Worm (Caenorhabditis elegans) whole organism, L3 larva: ENCODE data around the gene myo-2.

ENCODE experiments used
- R02D3.7 ChIP-seq: fragments of 150-350 bp; optimal IDR thresholded peaks from 2 replicates; lab custom pipeline; 2014; ENCODE audit warnings: missing biosample characterization, missing genetic modification characterization
- ZK546.5 ChIP-seq: sonication (generic microtip); optimal IDR thresholded peaks from 2 replicates; lab custom pipeline; 2017; ENCODE audit warnings: missing biosample characterization, missing genetic modification characterization
- aly-2 ChIP-seq: fragments of 150-350 bp; optimal IDR thresholded peaks from 2 replicates; lab custom pipeline; 2014; ENCODE audit warnings: missing biosample characterization, missing genetic modification characterization
- ama-1 ChIP-seq: fragments of 150-350 bp; optimal IDR thresholded peaks from 2 replicates; lab custom pipeline; 2018
- ceh-16 ChIP-seq: sonication (generic microtip); optimal IDR thresholded peaks from 2 replicates; lab custom pipeline; 2017; ENCODE audit warnings: missing biosample characterization, missing genetic modification characterization
- ceh-28 ChIP-seq: fragments of 150-350 bp; optimal IDR thresholded peaks from 2 replicates; lab custom pipeline; 2014; ENCODE audit warnings: missing biosample characterization, missing genetic modification reagents, missing genetic modification characterization
- ceh-82 ChIP-seq: fragments of 150-350 bp; optimal IDR thresholded peaks from 2 replicates; lab custom pipeline; 2014; ENCODE audit warnings: missing biosample characterization, missing genetic modification characterization
- daf-12 ChIP-seq: fragments of 150-350 bp; optimal IDR thresholded peaks from 2 replicates; lab custom pipeline; 2014; ENCODE audit warnings: missing biosample characterization, missing genetic modification reagents, missing genetic modification characterization
- egl-27 ChIP-seq: sonication (generic microtip); optimal IDR thresholded peaks from 4 replicates; lab custom pipeline; 2017; ENCODE audit warnings: missing biosample characterization, missing genetic modification reagents, missing genetic modification characterization
- egl-5 ChIP-seq: fragments of 150-350 bp; optimal IDR thresholded peaks from 2 replicates; lab custom pipeline; 2017; ENCODE audit warnings: missing biosample characterization, missing genetic modification reagents, missing genetic modification characterization, inconsistent platforms
- elt-1 ChIP-seq: fragments of 150-350 bp; optimal IDR thresholded peaks from 2 replicates; lab custom pipeline; 2014; ENCODE audit warnings: missing biosample characterization, missing genetic modification characterization
- elt-2 ChIP-seq: sonication (generic microtip); optimal IDR thresholded peaks from 2 replicates; lab custom pipeline; 2016; ENCODE audit warnings: missing genetic modification reagents, mild to moderate bottlenecking, missing genetic modification characterization, missing compliant biosample characterization
- elt-3 ChIP-seq, 3 experiments: fragments of 150-350 bp in 1 of 3; sonication (generic microtip) in 2 of 3; optimal IDR thresholded peaks; 2 replicates in 2 of 3; 4 replicates in 1 of 3; lab custom pipeline; 2014 to 2017; ENCODE audit warnings: missing biosample characterization in 3 of 3, missing genetic modification characterization in 3 of 3
- eor-1 ChIP-seq, 2 experiments: fragments of 150-350 bp; optimal IDR thresholded peaks; 2 replicates each; lab custom pipeline; 2014 to 2018; ENCODE audit warnings: missing biosample characterization in 2 of 2, missing genetic modification characterization in 2 of 2
- fkh-10 ChIP-seq: sonication (generic microtip); optimal IDR thresholded peaks from 2 replicates; lab custom pipeline; 2017; ENCODE audit warnings: missing biosample characterization, missing genetic modification reagents, missing genetic modification characterization
- fkh-2 ChIP-seq: fragments of 150-350 bp; optimal IDR thresholded peaks from 2 replicates; lab custom pipeline; 2014; ENCODE audit warnings: missing biosample characterization, missing genetic modification reagents, missing genetic modification characterization
- fos-1 ChIP-seq: fragments of 150-350 bp; optimal IDR thresholded peaks from 2 replicates; lab custom pipeline; 2014; ENCODE audit warnings: missing biosample characterization, missing genetic modification characterization
- hmg-11 ChIP-seq: sonication (generic microtip); optimal IDR thresholded peaks from 2 replicates; lab custom pipeline; 2016; ENCODE audit warnings: missing genetic modification characterization, missing compliant biosample characterization
- jun-1 ChIP-seq: fragments of 150-350 bp; optimal IDR thresholded peaks from 2 replicates; lab custom pipeline; 2014; ENCODE audit warnings: missing biosample characterization, missing genetic modification reagents, missing genetic modification characterization
- lin-15B ChIP-seq: fragments of 150-350 bp; optimal IDR thresholded peaks from 2 replicates; lab custom pipeline; 2014; ENCODE audit warnings: missing biosample characterization, missing genetic modification characterization
- lin-39 ChIP-seq: fragments of 150-350 bp; optimal IDR thresholded peaks from 2 replicates; lab custom pipeline; 2018; ENCODE audit warnings: missing biosample characterization, missing genetic modification reagents, missing genetic modification characterization
- lsy-12 ChIP-seq: sonication (generic microtip); optimal IDR thresholded peaks from 2 replicates; lab custom pipeline; 2016; ENCODE audit warnings: mild to moderate bottlenecking, missing genetic modification characterization, missing compliant biosample characterization
- mdl-1 ChIP-seq: fragments of 150-350 bp; optimal IDR thresholded peaks from 2 replicates; lab custom pipeline; 2014; ENCODE audit warnings: missing biosample characterization, missing genetic modification characterization
- mml-1 ChIP-seq: fragments of 150-350 bp; sonication (generic microtip); optimal IDR thresholded peaks from 3 replicates; lab custom pipeline; 2014; ENCODE audit warnings: missing biosample characterization, missing genetic modification characterization
- nfya-1 ChIP-seq: sonication (generic microtip); optimal IDR thresholded peaks from 2 replicates; lab custom pipeline; 2017; ENCODE audit warnings: missing genetic modification characterization, mild to moderate bottlenecking, missing compliant biosample characterization, antibody characterized with exemption, moderate library complexity; ENCODE audit not compliant: insufficient read depth
- nhr-11 ChIP-seq: fragments of 150-350 bp; optimal IDR thresholded peaks from 2 replicates; lab custom pipeline; 2014; ENCODE audit warnings: missing biosample characterization, missing genetic modification characterization
- nhr-12 ChIP-seq: fragments of 150-350 bp; optimal IDR thresholded peaks from 2 replicates; lab custom pipeline; 2014; ENCODE audit warnings: missing biosample characterization, missing genetic modification characterization
- nhr-23 ChIP-seq: fragments of 150-350 bp; optimal IDR thresholded peaks from 2 replicates; lab custom pipeline; 2014; ENCODE audit warnings: missing biosample characterization, missing genetic modification reagents, missing genetic modification characterization
- nhr-237 ChIP-seq: fragments of 150-350 bp; optimal IDR thresholded peaks from 2 replicates; lab custom pipeline; 2014; ENCODE audit warnings: missing biosample characterization, missing genetic modification characterization
- nhr-28 ChIP-seq: fragments of 150-350 bp; optimal IDR thresholded peaks from 2 replicates; lab custom pipeline; 2014; ENCODE audit warnings: missing biosample characterization, missing genetic modification characterization
- nhr-76 ChIP-seq: fragments of 150-350 bp; sonication (generic microtip); optimal IDR thresholded peaks from 5 replicates; lab custom pipeline; 2014; ENCODE audit warnings: missing biosample characterization, missing genetic modification characterization
- pha-4 ChIP-seq: fragments of 150-350 bp; optimal IDR thresholded peaks from 2 replicates; lab custom pipeline; 2014; ENCODE audit warnings: missing biosample characterization, missing genetic modification reagents, missing genetic modification characterization
- pqm-1 ChIP-seq: fragments of 150-350 bp; optimal IDR thresholded peaks from 2 replicates; lab custom pipeline; 2017; ENCODE audit warnings: missing biosample characterization, missing genetic modification characterization, inconsistent platforms
- sea-2 ChIP-seq: fragments of 150-350 bp; sonication (generic microtip); optimal IDR thresholded peaks from 4 replicates; lab custom pipeline; 2014; ENCODE audit warnings: missing biosample characterization, missing genetic modification reagents, missing genetic modification characterization
- skn-1 ChIP-seq: fragments of 150-350 bp; optimal IDR thresholded peaks from 2 replicates; lab custom pipeline; 2014; ENCODE audit warnings: missing biosample characterization, missing genetic modification characterization
- snpc-4 ChIP-seq: fragments of 150-350 bp; optimal IDR thresholded peaks from 2 replicates; lab custom pipeline; 2014; ENCODE audit warnings: missing biosample characterization, missing genetic modification characterization
- tbx-2 ChIP-seq: sonication (generic microtip); optimal IDR thresholded peaks from 2 replicates; lab custom pipeline; 2016; ENCODE audit warnings: mild to moderate bottlenecking, missing genetic modification characterization, missing compliant biosample characterization
- unc-39 ChIP-seq: sonication (generic microtip); optimal IDR thresholded peaks from 4 replicates; lab custom pipeline; 2017; ENCODE audit warnings: missing biosample characterization, missing genetic modification characterization
- unc-62 ChIP-seq: fragments of 150-350 bp; sonication (generic microtip); optimal IDR thresholded peaks from 4 replicates; lab custom pipeline; 2014; ENCODE audit warnings: missing biosample characterization, missing genetic modification reagents, missing genetic modification characterization
- zag-1 ChIP-seq: fragments of 150-350 bp; optimal IDR thresholded peaks from 2 replicates; lab custom pipeline; 2014; ENCODE audit warnings: missing biosample characterization, missing genetic modification characterization
- ztf-11 ChIP-seq: fragments of 150-350 bp; optimal IDR thresholded peaks from 2 replicates; lab custom pipeline; 2014; ENCODE audit warnings: missing biosample characterization, missing genetic modification characterization
- ztf-4 ChIP-seq: fragments of 150-350 bp; optimal IDR thresholded peaks from 2 replicates; lab custom pipeline; 2014; ENCODE audit warnings: missing biosample characterization, missing genetic modification characterization

myo-2 gene

ce11 chrX:12458021-12458420 is 9.8 kb upstream of the myo-2 start (continued):
- no peak for TF ChIP-seq mml-1
- TF ChIP-seq fkh-2 (tag; lab: Kevin White, UChicago), result no peak
- no peak for TF ChIP-seq ama-1 (lab: Kevin White, UChicago)
- TF ChIP-seq ztf-4 (tag; lab: Kevin White, UChicago), result no peak
- peak; percentile 52 for TF ChIP-seq elt-2
- TF ChIP-seq nhr-76 (tag; lab: Kevin White, UChicago), result no peak
- peak; percentile 77 for TF ChIP-seq pha-4 (tag; lab: Kevin White, UChicago)
- no peak for TF ChIP-seq ceh-28
- TF ChIP-seq unc-39 (tag; lab: Kevin White, UChicago), result no peak
- no peak for TF ChIP-seq hmg-11 (tag; lab: Kevin White, UChicago)
- TF ChIP-seq sea-2 (GFP tag; lab: Kevin White, UChicago), result no peak
- TF ChIP-seq nhr-12, result no peak
- peak; percentile 36 for TF ChIP-seq R02D3.7
- no peak for TF ChIP-seq nhr-237 (tag; lab: Kevin White, UChicago)
- TF ChIP-seq unc-62 (GFP tag; lab: Kevin White, UChicago), result no peak
- TF ChIP-seq lsy-12, result peak; percentile 49
- TF ChIP-seq tbx-2 (tag; lab: Kevin White, UChicago), result no peak
- TF ChIP-seq elt-1 (tag; lab: Kevin White, UChicago), result no peak
- peak; percentile 2 for TF ChIP-seq egl-27
- TF ChIP-seq eor-1 (tag; optimal IDR thresholded peaks at IDR 0.05; lab: Kevin White, UChicago), result no peak
- no peak for TF ChIP-seq fos-1 (tag; lab: Kevin White, UChicago)

- TF ChIP-seq elt-3 (tag; optimal IDR thresholded peaks at IDR 0.05; lab: Kevin White, UChicago), result no peak
- TF ChIP-seq pqm-1, result no peak
- no peak for TF ChIP-seq nhr-23 (tag; lab: Kevin White, UChicago)
- no peak for TF ChIP-seq nhr-28 (tag; lab: Kevin White, UChicago)
- no peak for TF ChIP-seq unc-39 (tag; lab: Kevin White, UChicago)
- TF ChIP-seq tbx-2 (tag; lab: Kevin White, UChicago), result no peak
- TF ChIP-seq aly-2 (tag; lab: Kevin White, UChicago), result no peak
- no peak for TF ChIP-seq snpc-4 (tag; lab: Kevin White, UChicago)
- TF ChIP-seq nhr-237 (tag; lab: Kevin White, UChicago), result no peak
- no peak for TF ChIP-seq lin-15B (tag; lab: Kevin White, UChicago)
- TF ChIP-seq fkh-2 (tag; lab: Kevin White, UChicago), result no peak
- no peak for TF ChIP-seq nhr-12
- TF ChIP-seq ceh-16, result no peak
- no peak for TF ChIP-seq fos-1 (tag; lab: Kevin White, UChicago)
- no peak for TF ChIP-seq ceh-82 (tag; lab: Kevin White, UChicago)
- TF ChIP-seq fkh-10 (GFP tag; lab: Kevin White, UChicago), result no peak
- TF ChIP-seq, all 47 proteins: peak for 0
Measured at ce11 chrX:12461557-12461956, 6.3 kb upstream of the myo-2 start, which contains the start of gene odr-7. odr-7 (minus strand) TSS chrX:12461657.

ce11 chrX:12463504-12463903 is 4.4 kb upstream of the myo-2 start, which contains the start of gene T18D3.5:
T18D3.5 (plus strand) TSS chrX:12463804.
- TF ChIP-seq lin-39 (no peak), unc-39 (tag; lab: Kevin White, UChicago) (no peak), egl-5 (tag; lab: Kevin White, UChicago) (no peak), nhr-11 (no peak), daf-12 (tag; lab: Kevin White, UChicago) (no peak), ZK546.5 (tag; lab: Kevin White, UChicago) (no peak), jun-1 (tag; lab: Kevin White, UChicago) (no peak), nfya-1 (tag; lab: Kevin White, UChicago) (no peak), nhr-23 (tag; lab: Kevin White, UChicago) (no peak), fkh-2 (tag; lab: Kevin White, UChicago) (no peak), skn-1 (tag; lab: Kevin White, UChicago) (no peak), zag-1 (tag; lab: Kevin White, UChicago) (no peak), ztf-11 (tag; lab: Kevin White, UChicago) (no peak), hmg-11 (tag; lab: Kevin White, UChicago) (no peak), ceh-16 (no peak), lin-15B (tag; lab: Kevin White, UChicago) (no peak), mdl-1 (tag; lab: Kevin White, UChicago) (no peak)
